Worm (Caenorhabditis elegans) whole organism, midembryonic: Measurements from ENCODE around the gene F31D4.2.

ENCODE experiments used
- T22C8.4 ChIP-seq: fragments of 200-800 bp; sonication (Bioruptor generic); IDR thresholded peaks from 2 replicates; pipeline ENCODE4 v1.3.6; 2022; ENCODE audit warnings: missing genetic modification characterization, missing compliant biosample characterization
- cog-1 ChIP-seq: sonication (generic microtip); optimal IDR thresholded peaks from 2 replicates; lab custom pipeline; 2016; ENCODE audit warnings: missing genetic modification characterization, missing compliant biosample characterization
- flt-1 ChIP-seq: fragments of 200-800 bp; sonication (Bioruptor generic); IDR thresholded peaks from 2 replicates; pipeline ENCODE4 v1.3.6; 2022; ENCODE audit warnings: missing genetic modification characterization, missing compliant biosample characterization
- klf-2 ChIP-seq: fragments of 200-800 bp; sonication (Bioruptor generic); conservative IDR thresholded peaks from 2 replicates; pipeline ENCODE4 v1.3.6; 2022; ENCODE audit warnings: missing genetic modification reagents, missing genetic modification characterization, missing compliant biosample characterization
- med-1 ChIP-seq: sonication (generic microtip); optimal IDR thresholded peaks from 2 replicates; lab custom pipeline; 2017; ENCODE audit warnings: missing genetic modification characterization, mild to moderate bottlenecking, missing compliant biosample characterization, antibody characterized with exemption, missing genetic modification reagents; ENCODE audit not compliant: insufficient read depth
- ref-1 ChIP-seq: fragments of 200-800 bp; sonication (Bioruptor generic); conservative IDR thresholded peaks from 2 replicates; pipeline ENCODE4 v1.3.6; 2022; ENCODE audit warnings: missing genetic modification reagents, missing genetic modification characterization, missing compliant biosample characterization
- tab-1 ChIP-seq: fragments of 200-800 bp; sonication (Bioruptor generic); IDR thresholded peaks from 2 replicates; pipeline ENCODE4 v1.3.6; 2022; ENCODE audit warnings: missing genetic modification characterization, missing compliant biosample characterization
- ztf-29 ChIP-seq: fragments of 200-800 bp; sonication (Bioruptor generic); IDR thresholded peaks from 2 replicates; pipeline ENCODE4 v1.3.6; 2022; ENCODE audit warnings: missing genetic modification reagents, missing genetic modification characterization, missing compliant biosample characterization

ce11 chrV:20814424-20814823 lies 30.9 kb downstream of the F31D4.2 start, which contains the start of gene Y44A6D.7:
- TF ChIP-seq cog-1 (tag; lab: Kevin White, UChicago) = no peak
- no peak for TF ChIP-seq T22C8.4 (GFP tag; lab: Robert Waterston, UW)
- no peak for TF ChIP-seq flt-1 (GFP tag; lab: Robert Waterston, UW)
- no peak for TF ChIP-seq ref-1 (GFP tag; lab: Robert Waterston, UW)
- TF ChIP-seq med-1 = no peak
- no peak for TF ChIP-seq klf-2 (GFP tag; lab: Robert Waterston, UW)
- TF ChIP-seq ztf-29 = no peak
- no peak for TF ChIP-seq tab-1
